Fruit fly (Drosophila melanogaster): ENCODE results near the gene CG43400.

CG43400 gene

dm6 chr2L:8478379-8478778 is 12.2 kb upstream of the CG43400 start:
- TF ChIP-seq psq (optimal IDR thresholded peaks at IDR 0.05) = no peak
- TF ChIP-seq Sin3A (optimal IDR thresholded peaks at IDR 0.05) = no peak
- TF ChIP-seq h (optimal IDR thresholded peaks at IDR 0.05) = no peak
- TF ChIP-seq insv (optimal IDR thresholded peaks at IDR 0.05) = no peak
- TF ChIP-seq ttk (optimal IDR thresholded peaks at IDR 0.05) = no peak
- no peak for TF ChIP-seq Myc (optimal IDR thresholded peaks at IDR 0.05)

- TF ChIP-seq h (optimal IDR thresholded peaks at IDR 0.05) (no peak), Sin3A (optimal IDR thresholded peaks at IDR 0.05) (no peak), psq (optimal IDR thresholded peaks at IDR 0.05) (no peak), insv (optimal IDR thresholded peaks at IDR 0.05) (no peak), Myc (optimal IDR thresholded peaks at IDR 0.05) (no peak), ttk (optimal IDR thresholded peaks at IDR 0.05) (no peak)
Measured at dm6 chr2L:8478911-8479706, 11.4 kb upstream of the CG43400 start.

dm6 chr2L:8480825-8481224 is 9.7 kb upstream of the CG43400 start:
- TF ChIP-seq ttk (optimal IDR thresholded peaks at IDR 0.05) (no peak), Myc (optimal IDR thresholded peaks at IDR 0.05) (no peak), insv (optimal IDR thresholded peaks at IDR 0.05) (no peak), psq (optimal IDR thresholded peaks at IDR 0.05) (no peak), h (optimal IDR thresholded peaks at IDR 0.05) (no peak), Sin3A (optimal IDR thresholded peaks at IDR 0.05) (no peak)

- TF ChIP-seq psq (optimal IDR thresholded peaks at IDR 0.05) (no peak), Myc (optimal IDR thresholded peaks at IDR 0.05) (no peak), h (optimal IDR thresholded peaks at IDR 0.05) (no peak), Sin3A (optimal IDR thresholded peaks at IDR 0.05) (no peak), insv (optimal IDR thresholded peaks at IDR 0.05) (no peak), ttk (optimal IDR thresholded peaks at IDR 0.05) (no peak)
Measured at dm6 chr2L:8481623-8482424, 8.7 kb upstream of the CG43400 start, which contains the start of gene CG43796. Gene CG43796, plus strand, starts transcription at chr2L:8482374.

- TF ChIP-seq Sin3A (optimal IDR thresholded peaks at IDR 0.05) (no peak), Myc (optimal IDR thresholded peaks at IDR 0.05) (no peak), h (optimal IDR thresholded peaks at IDR 0.05) (no peak), insv (optimal IDR thresholded peaks at IDR 0.05) (no peak), ttk (optimal IDR thresholded peaks at IDR 0.05) (no peak), psq (optimal IDR thresholded peaks at IDR 0.05) (no peak)
Measured at dm6 chr2L:8485562-8485961, 5.0 kb upstream of the CG43400 start.

- no peak for TF ChIP-seq Myc (optimal IDR thresholded peaks at IDR 0.05)
- TF ChIP-seq Sin3A (optimal IDR thresholded peaks at IDR 0.05) = no peak
- TF ChIP-seq insv (optimal IDR thresholded peaks at IDR 0.05) = no peak
- TF ChIP-seq ttk (optimal IDR thresholded peaks at IDR 0.05) = no peak
- TF ChIP-seq h (optimal IDR thresholded peaks at IDR 0.05) = no peak
- TF ChIP-seq psq (optimal IDR thresholded peaks at IDR 0.05) = no peak
Measured at dm6 chr2L:8488735-8489134, 1.8 kb upstream of the CG43400 start, which contains the start of gene CG13088. Gene CG13088, plus strand, starts transcription at chr2L:8488981.

dm6 chr2L:8496269-8496668 is 5.7 kb downstream of the CG43400 start, which contains the start of gene Bace:
Gene Bace, minus strand, starts transcription at chr2L:8496307.
- TF ChIP-seq h (optimal IDR thresholded peaks at IDR 0.05) = no peak

dm6 chr2L:8506729-8507128 is 16.2 kb downstream of the CG43400 start, which contains the start of gene Dh31:
Gene Dh31, minus strand, starts transcription at chr2L:8506845.
- TF ChIP-seq Myc (optimal IDR thresholded peaks at IDR 0.05) (no peak), Sin3A (optimal IDR thresholded peaks at IDR 0.05) (no peak), ttk (optimal IDR thresholded peaks at IDR 0.05) (no peak), h (optimal IDR thresholded peaks at IDR 0.05) (no peak), psq (optimal IDR thresholded peaks at IDR 0.05) (no peak), insv (optimal IDR thresholded peaks at IDR 0.05) (no peak)

- TF ChIP-seq insv (optimal IDR thresholded peaks at IDR 0.05) (no peak), Myc (optimal IDR thresholded peaks at IDR 0.05) (no peak), Sin3A (optimal IDR thresholded peaks at IDR 0.05) (no peak), psq (optimal IDR thresholded peaks at IDR 0.05) (no peak), ttk (optimal IDR thresholded peaks at IDR 0.05) (no peak), h (optimal IDR thresholded peaks at IDR 0.05) (no peak)
Measured at dm6 chr2L:8511723-8512122, 21.2 kb downstream of the CG43400 start, which contains the start of gene CG13096. Gene CG13096, minus strand, starts transcription at chr2L:8511866.

dm6 chr2L:8514748-8515147 is 24.2 kb downstream of the CG43400 start, which contains the start of the genes CG13097 and PIG-U:
Gene CG13097, minus strand, starts transcription at chr2L:8514868.
Gene PIG-U, plus strand, starts transcription at chr2L:8515096.
- TF ChIP-seq Sin3A (optimal IDR thresholded peaks at IDR 0.05) (no peak), insv (optimal IDR thresholded peaks at IDR 0.05) (no peak), psq (optimal IDR thresholded peaks at IDR 0.05) (no peak), ttk (optimal IDR thresholded peaks at IDR 0.05) (no peak), Myc (optimal IDR thresholded peaks at IDR 0.05) (no peak), h (optimal IDR thresholded peaks at IDR 0.05) (no peak)

dm6 chr2L:8517256-8517694 is 26.7 kb downstream of the CG43400 start, which contains the start of the genes mRpL51 and Uba4:
Gene mRpL51, minus strand, starts transcription at chr2L:8517380.
Gene Uba4, plus strand, starts transcription at chr2L:8517411.
- TF ChIP-seq ttk (optimal IDR thresholded peaks at IDR 0.05) = no peak
- TF ChIP-seq Sin3A (optimal IDR thresholded peaks at IDR 0.05) = no peak
- TF ChIP-seq Myc (optimal IDR thresholded peaks at IDR 0.05) = no peak
- TF ChIP-seq psq (optimal IDR thresholded peaks at IDR 0.05) = no peak
- TF ChIP-seq insv (optimal IDR thresholded peaks at IDR 0.05) = no peak
- TF ChIP-seq h (optimal IDR thresholded peaks at IDR 0.05) = no peak

- TF ChIP-seq Sin3A (optimal IDR thresholded peaks at IDR 0.05) (no peak), h (optimal IDR thresholded peaks at IDR 0.05) (no peak), Myc (optimal IDR thresholded peaks at IDR 0.05) (no peak), ttk (optimal IDR thresholded peaks at IDR 0.05) (no peak), psq (optimal IDR thresholded peaks at IDR 0.05) (no peak), insv (optimal IDR thresholded peaks at IDR 0.05) (no peak)
Measured at dm6 chr2L:8519390-8519789, 28.9 kb downstream of the CG43400 start, which contains the start of gene Sgp. Gene Sgp, plus strand, starts transcription at chr2L:8519690.
